Worm (Caenorhabditis elegans) whole organism, young adult: Measurements from ENCODE around the gene Y49F6B.19.

Source experiments
- akir-1 ChIP-seq: fragments of 200-800 bp; sonication (Bioruptor generic); optimal IDR thresholded peaks from 2 replicates; lab custom pipeline; 2018; ENCODE audit warnings: mild to moderate bottlenecking, missing genetic modification characterization, moderate library complexity, missing compliant biosample characterization
- ama-1 ChIP-seq, 3 experiments: fragments of 150-350 bp in 1 of 3; sonication (generic microtip) in 2 of 3; optimal IDR thresholded peaks; 2 replicates each; lab custom pipeline; 2014 to 2018; ENCODE audit warnings: missing biosample characterization in 2 of 3, missing genetic modification characterization in 2 of 3, missing genetic modification reagents in 2 of 3
- ccch-3 ChIP-seq: fragments of 200-800 bp; sonication (Bioruptor generic); optimal IDR thresholded peaks from 2 replicates; lab custom pipeline; 2018; ENCODE audit warnings: mild to moderate bottlenecking, missing genetic modification characterization, missing compliant biosample characterization
- ceh-40 ChIP-seq: fragments of 200-800 bp; sonication (Bioruptor generic); IDR thresholded peaks from 2 replicates; pipeline ENCODE4 v1.3.6; 2022; ENCODE audit warnings: missing genetic modification characterization, missing compliant biosample characterization
- efl-1 ChIP-seq: fragments of 150-350 bp; optimal IDR thresholded peaks from 2 replicates; lab custom pipeline; 2014; ENCODE audit warnings: missing biosample characterization, missing genetic modification reagents, missing genetic modification characterization
- ets-4 ChIP-seq: fragments of 200-800 bp; sonication (Bioruptor generic); optimal IDR thresholded peaks from 2 replicates; lab custom pipeline; 2018; ENCODE audit warnings: mild to moderate bottlenecking, missing genetic modification characterization, missing compliant biosample characterization
- let-607 ChIP-seq, 2 experiments: fragments of 200-800 bp in 1 of 2; sonication (Bioruptor generic) in 1 of 2; sonication (generic microtip) in 1 of 2; optimal IDR thresholded peaks; 2 replicates each; lab custom pipeline; 2016 to 2018; ENCODE audit warnings: mild to moderate bottlenecking in 2 of 2, missing compliant biosample characterization in 2 of 2, missing genetic modification characterization in 2 of 2, moderate library complexity in 2 of 2, missing genotype in 1 of 2
- lin-35 ChIP-seq, 3 experiments: fragments of 150-350 bp in 2 of 3; sonication (generic microtip) in 1 of 3; optimal IDR thresholded peaks; 2 replicates each; lab custom pipeline; 2014 to 2018; ENCODE audit warnings: missing biosample characterization in 3 of 3, missing genetic modification characterization in 3 of 3, missing genetic modification reagents in 3 of 3
- madf-8 ChIP-seq: fragments of 200-800 bp; sonication (Bioruptor generic); conservative IDR thresholded peaks from 2 replicates; pipeline ENCODE4 v1.3.6; 2022; ENCODE audit warnings: missing genetic modification reagents, missing genetic modification characterization, missing compliant biosample characterization
- pha-4 ChIP-seq: fragments of 150-350 bp; sonication (generic microtip); optimal IDR thresholded peaks from 2 replicates; lab custom pipeline; 2014; ENCODE audit warnings: missing biosample characterization, missing genetic modification reagents, missing genetic modification characterization
- rpc-1 ChIP-seq, 2 experiments: fragments of 150-350 bp in 1 of 2; sonication (generic microtip) in 1 of 2; optimal IDR thresholded peaks; 2 replicates each; lab custom pipeline; 2014 to 2018; ENCODE audit warnings: missing biosample characterization in 1 of 2, missing genetic modification characterization in 1 of 2, missing genetic modification reagents in 1 of 2, missing genotype in 1 of 2
- unc-62 ChIP-seq: fragments of 150-350 bp; optimal IDR thresholded peaks from 2 replicates; lab custom pipeline; 2014; ENCODE audit warnings: missing biosample characterization, missing genetic modification reagents, missing genetic modification characterization
- ztf-25 ChIP-seq: fragments of 200-800 bp; sonication (Bioruptor generic); IDR thresholded peaks from 2 replicates; pipeline ENCODE4 v1.3.6; 2022; ENCODE audit warnings: missing genetic modification reagents, missing genetic modification characterization, missing compliant biosample characterization

- no peak for TF ChIP-seq ztf-25 (GFP tag; lab: Robert Waterston, UW)
- TF ChIP-seq ets-4 (GFP tag; lab: Kevin White, UChicago) = no peak
- TF ChIP-seq let-607 (tag; optimal IDR thresholded peaks at IDR 0.05; lab: Kevin White, UChicago) = no peak
- TF ChIP-seq rpc-1 (optimal IDR thresholded peaks at IDR 0.05; lab: Kevin White, UChicago) = no peak
- no peak for TF ChIP-seq rpc-1 (tag; optimal IDR thresholded peaks at IDR 0.05; lab: Kevin White, UChicago)
- peak; percentile 40 for TF ChIP-seq efl-1 (GFP tag; lab: Kevin White, UChicago)
- no peak for TF ChIP-seq ama-1 (optimal IDR thresholded peaks at IDR 0.05; lab: Kevin White, UChicago)
- TF ChIP-seq ama-1 (GFP tag; optimal IDR thresholded peaks at IDR 0.05; lab: Kevin White, UChicago) = no peak
- no peak for TF ChIP-seq lin-35 (GFP tag; optimal IDR thresholded peaks at IDR 0.05; lab: Kevin White, UChicago)
- TF ChIP-seq pha-4 (tag; lab: Kevin White, UChicago) = no peak
- no peak for TF ChIP-seq madf-8
- no peak for TF ChIP-seq unc-62 (GFP tag; lab: Kevin White, UChicago)
- no peak for TF ChIP-seq ceh-40 (GFP tag; lab: Robert Waterston, UW)
- no peak for TF ChIP-seq akir-1 (GFP tag; lab: Kevin White, UChicago)
- no peak for TF ChIP-seq ccch-3 (GFP tag; lab: Kevin White, UChicago)
Observed at ce11 chrII:3499386-3499785, 12.8 kb downstream of the Y49F6B.19 start, which contains the start of gene Y49F6B.9.
